Worm (Caenorhabditis elegans) whole organism, early embryonic: ENCODE data around the gene Y4C6A.3.

Experiments used
- B0310.2 ChIP-seq: sonication (generic microtip); optimal IDR thresholded peaks from 2 replicates; lab custom pipeline; 2016; ENCODE audit warnings: mild to moderate bottlenecking, missing genetic modification characterization, missing compliant biosample characterization
- F13C5.2 ChIP-seq: sonication (generic microtip); optimal IDR thresholded peaks from 2 replicates; lab custom pipeline; 2017; ENCODE audit warnings: mild to moderate bottlenecking, missing genetic modification characterization, inconsistent platforms, missing compliant biosample characterization
- ama-1 ChIP-seq: fragments of 150-350 bp; optimal IDR thresholded peaks from 2 replicates; lab custom pipeline; 2014
- ceh-13 ChIP-seq: fragments of 200-800 bp; sonication (Bioruptor generic); optimal IDR thresholded peaks from 2 replicates; lab custom pipeline; 2018; ENCODE audit warnings: mild to moderate bottlenecking, missing genetic modification characterization, missing compliant biosample characterization
- ceh-36 ChIP-seq: sonication (generic microtip); optimal IDR thresholded peaks from 2 replicates; lab custom pipeline; 2016; ENCODE audit warnings: missing genetic modification characterization, inconsistent platforms, missing compliant biosample characterization
- ets-7 ChIP-seq: sonication (generic microtip); optimal IDR thresholded peaks from 2 replicates; lab custom pipeline; 2016; ENCODE audit warnings: missing genotype, missing genetic modification characterization, missing compliant biosample characterization
- hmbx-1 ChIP-seq: sonication (generic microtip); optimal IDR thresholded peaks from 2 replicates; lab custom pipeline; 2016; ENCODE audit warnings: mild to moderate bottlenecking, missing genetic modification characterization, missing compliant biosample characterization
- hmg-4 ChIP-seq: fragments of 200-800 bp; sonication (Bioruptor generic); optimal IDR thresholded peaks from 2 replicates; lab custom pipeline; 2018; ENCODE audit warnings: mild to moderate bottlenecking, missing genetic modification characterization, missing compliant biosample characterization
- hnd-1 ChIP-seq: sonication (generic microtip); optimal IDR thresholded peaks from 2 replicates; lab custom pipeline; 2016; ENCODE audit warnings: missing genetic modification characterization, missing compliant biosample characterization
- pes-1 ChIP-seq: fragments of 200-800 bp; sonication (Bioruptor generic); IDR thresholded peaks from 2 replicates; pipeline ENCODE4 v1.3.6; 2022; ENCODE audit warnings: missing genetic modification reagents, missing genetic modification characterization, missing compliant biosample characterization
- sea-1 ChIP-seq: fragments of 200-800 bp; sonication (Bioruptor generic); conservative IDR thresholded peaks from 2 replicates; pipeline ENCODE4 v1.3.6; 2022; ENCODE audit warnings: missing genetic modification characterization, missing compliant biosample characterization
- tbx-11 ChIP-seq: fragments of 200-800 bp; sonication (Bioruptor generic); IDR thresholded peaks from 2 replicates; pipeline ENCODE4 v1.3.6; 2022; ENCODE audit warnings: missing genetic modification characterization, missing compliant biosample characterization
- tbx-37 ChIP-seq: fragments of 200-800 bp; sonication (Bioruptor generic); conservative IDR thresholded peaks from 2 replicates; pipeline ENCODE4 v1.3.6; 2022; ENCODE audit warnings: missing genetic modification reagents, missing genetic modification characterization, missing compliant biosample characterization
- tra-4 ChIP-seq: sonication (generic microtip); optimal IDR thresholded peaks from 2 replicates; lab custom pipeline; 2017; ENCODE audit warnings: missing genetic modification characterization, missing compliant biosample characterization

ce11 chrIV:5494099-5494498, 38.2 kb upstream of the Y4C6A.3 start:
- no peak for TF ChIP-seq hnd-1 (tag; lab: Kevin White, UChicago)
- TF ChIP-seq ama-1 (lab: Kevin White, UChicago): no peak
- TF ChIP-seq hmg-4 (GFP tag; lab: Kevin White, UChicago): no peak
- no peak for TF ChIP-seq tbx-37 (GFP tag; lab: Robert Waterston, UW)
- TF ChIP-seq F13C5.2 (tag; lab: Kevin White, UChicago): no peak
- no peak for TF ChIP-seq hmbx-1
- TF ChIP-seq B0310.2 (tag; lab: Kevin White, UChicago): no peak
- no peak for TF ChIP-seq tra-4
- no peak for TF ChIP-seq ceh-36 (tag; lab: Kevin White, UChicago)
- no peak for TF ChIP-seq pes-1
- TF ChIP-seq ets-7: no peak
- TF ChIP-seq ceh-13 (GFP tag; lab: Kevin White, UChicago): no peak
- TF ChIP-seq sea-1 (GFP tag; lab: Robert Waterston, UW): no peak
- TF ChIP-seq tbx-11 (GFP tag; lab: Robert Waterston, UW): no peak
